Worm (Caenorhabditis elegans) whole organism, dauer: ENCODE measurements around the gene hipr-1.

Experiments
- unc-62 ChIP-seq: sonication (generic microtip); optimal IDR thresholded peaks from 2 replicates; lab custom pipeline; 2017; ENCODE audit warnings: missing biosample characterization, missing genetic modification reagents, missing genetic modification characterization

Gene hipr-1

ce11 chrIII:8767292-8767829 is 47.4 kb downstream of the hipr-1 start, which contains the start of gene mig-22:
Gene mig-22, minus strand, starts transcription at chrIII:8767342.
- no peak for TF ChIP-seq unc-62 (GFP tag; lab: Kevin White, UChicago)

- no peak for TF ChIP-seq unc-62 (GFP tag; lab: Kevin White, UChicago)
Observed at ce11 chrIII:8767889-8768361, 47.9 kb downstream of the hipr-1 start, which contains the start of gene mtss-1. Gene mtss-1, plus strand, starts transcription at chrIII:8768311.

ce11 chrIII:8769253-8769652 is 49.3 kb downstream of the hipr-1 start, which contains the start of gene K02D10.1:
Gene K02D10.1, plus strand, starts transcription at chrIII:8769536.
- TF ChIP-seq unc-62 (GFP tag; lab: Kevin White, UChicago): no peak

- no peak for TF ChIP-seq unc-62 (GFP tag; lab: Kevin White, UChicago)
Observed at ce11 chrIII:8770243-8770642, 50.2 kb downstream of the hipr-1 start.

ce11 chrIII:8771162-8771561 is 51.2 kb downstream of the hipr-1 start, which contains the start of gene K02D10.2:
Gene K02D10.2, minus strand, starts transcription at chrIII:8771262.
- no peak for TF ChIP-seq unc-62 (GFP tag; lab: Kevin White, UChicago)

- TF ChIP-seq unc-62 (GFP tag; lab: Kevin White, UChicago): no peak
Observed at ce11 chrIII:8771851-8772250, 51.8 kb downstream of the hipr-1 start, which contains the start of gene K02D10.3. Gene K02D10.3, minus strand, starts transcription at chrIII:8771951.

ce11 chrIII:8772428-8773027 is 52.5 kb downstream of the hipr-1 start:
- TF ChIP-seq unc-62 (GFP tag; lab: Kevin White, UChicago): no peak

ce11 chrIII:8773375-8773774 is 53.4 kb downstream of the hipr-1 start:
- TF ChIP-seq unc-62 (GFP tag; lab: Kevin White, UChicago): no peak
